Fruit fly (Drosophila melanogaster) S2 (cell line): ENCODE results near the gene CG15888.

Experiments
- CG8478 ChIP-seq: fragments of >200 bp; optimal IDR thresholded peaks from 2 replicates; lab custom pipeline; 2018
- CTCF ChIP-seq, 2 experiments: fragments of >200 bp; optimal IDR thresholded peaks; 2 replicates each; lab custom pipeline; 2018

The CG15888 gene

dm6 chr3R:13293148-13293756 lies 6.9 kb upstream of the CG15888 start, which contains the start of gene wntD:
TSS of gene wntD (minus strand) at chr3R:13293198.
- TF ChIP-seq CTCF (optimal IDR thresholded peaks at IDR 0.05; lab: Kevin White, UChicago) (no peak), CG8478 (no peak)

- no peak for TF ChIP-seq CTCF (optimal IDR thresholded peaks at IDR 0.05; lab: Kevin White, UChicago)
- TF ChIP-seq CG8478 = no peak
These were observed 4.0 kb upstream of the CG15888 start, which contains the start of gene Osi22 for dm6 chr3R:13290329-13290728. TSS of gene Osi22 (plus strand) at chr3R:13290629.

dm6 chr3R:13288763-13289312 lies 2.5 kb upstream of the CG15888 start, which contains the start of gene apn:
TSS of gene apn (minus strand) at chr3R:13288813.
- TF ChIP-seq CTCF (optimal IDR thresholded peaks at IDR 0.05; lab: Kevin White, UChicago) (no peak), CG8478 (no peak)

dm6 chr3R:13285110-13285509 lies 1.2 kb downstream of the CG15888 start:
- TF ChIP-seq CG8478 (no peak), CTCF (optimal IDR thresholded peaks at IDR 0.05; lab: Kevin White, UChicago) (no peak)

- TF ChIP-seq CG8478 = no peak
- no peak for TF ChIP-seq CTCF (optimal IDR thresholded peaks at IDR 0.05; lab: Kevin White, UChicago)
These were observed 6.9 kb downstream of the CG15888 start, which contains the start of gene CG8630 for dm6 chr3R:13279419-13279818. TSS of gene CG8630 (plus strand) at chr3R:13279721.

- no peak for TF ChIP-seq CTCF (optimal IDR thresholded peaks at IDR 0.05; lab: Kevin White, UChicago)
- TF ChIP-seq CG8478 = no peak
These were observed 10.9 kb downstream of the CG15888 start for dm6 chr3R:13275473-13275872.

dm6 chr3R:13274257-13274796 lies 12.0 kb downstream of the CG15888 start:
- no peak for TF ChIP-seq CTCF (optimal IDR thresholded peaks at IDR 0.05; lab: Kevin White, UChicago)
- no peak for TF ChIP-seq CG8478

- TF ChIP-seq CTCF (optimal IDR thresholded peaks at IDR 0.05; lab: Kevin White, UChicago) (no peak), CG8478 (no peak)
These were observed 12.9 kb downstream of the CG15888 start for dm6 chr3R:13273462-13273861.

dm6 chr3R:13271758-13272157 lies 14.6 kb downstream of the CG15888 start, which contains the start of gene TBC1D5:
TSS of gene TBC1D5 (minus strand) at chr3R:13272011.
- no peak for TF ChIP-seq CTCF (optimal IDR thresholded peaks at IDR 0.05; lab: Kevin White, UChicago)
- TF ChIP-seq CG8478 = no peak

dm6 chr3R:13270648-13271047 lies 15.7 kb downstream of the CG15888 start:
- TF ChIP-seq CTCF (optimal IDR thresholded peaks at IDR 0.05; lab: Kevin White, UChicago) (no peak), CG8478 (no peak)

- TF ChIP-seq CTCF (optimal IDR thresholded peaks at IDR 0.05; lab: Kevin White, UChicago) (no peak), CG8478 (no peak)
These were observed 22.2 kb downstream of the CG15888 start, which contains the start of gene Ravus for dm6 chr3R:13264061-13264661. TSS of gene Ravus (minus strand) at chr3R:13264061.

- no peak for TF ChIP-seq CG8478
- no peak for TF ChIP-seq CTCF (optimal IDR thresholded peaks at IDR 0.05; lab: Kevin White, UChicago)
These were observed 24.6 kb downstream of the CG15888 start for dm6 chr3R:13261706-13262105.

dm6 chr3R:13260114-13260673 lies 26.1 kb downstream of the CG15888 start, which contains the start of gene CG11686:
TSS of gene CG11686 (plus strand) at chr3R:13260356.
- TF ChIP-seq CG8478 (no peak), CTCF (optimal IDR thresholded peaks at IDR 0.05; lab: Kevin White, UChicago) (no peak)

dm6 chr3R:13258696-13259567 lies 27.4 kb downstream of the CG15888 start, which contains the start of gene Ace:
TSS of gene Ace (minus strand) at chr3R:13259517.
- no peak for TF ChIP-seq CG8478

- TF ChIP-seq CG8478 (no peak), CTCF (optimal IDR thresholded peaks at IDR 0.05; lab: Kevin White, UChicago) (no peak)
These were observed 29.2 kb downstream of the CG15888 start for dm6 chr3R:13257110-13257509.
